Fruit fly (Drosophila melanogaster): ENCODE measurements around the gene Pk34A.

dm6 chr2L:13206077-13206668 lies 47.6 kb downstream of the Pk34A start:
- no peak for TF ChIP-seq Clk (GFP tag; optimal IDR thresholded peaks at IDR 0.05)
- TF ChIP-seq CG14711 (tag; optimal IDR thresholded peaks at IDR 0.05) = peak; percentile 43
- TF ChIP-seq kay (GFP tag; ENCODE audit: borderline replicate concordance) = no peak
- peak; percentile 22 for TF ChIP-seq CG11617 (GFP tag; optimal IDR thresholded peaks at IDR 0.05)
- TF ChIP-seq Mnt (GFP tag; optimal IDR thresholded peaks at IDR 0.05) = peak; percentile 63
- no peak for TF ChIP-seq ovo (GFP tag; optimal IDR thresholded peaks at IDR 0.05)
- TF ChIP-seq CG7045 (GFP tag; optimal IDR thresholded peaks at IDR 0.05) = peak; percentile 79
- TF ChIP-seq cic (GFP tag; optimal IDR thresholded peaks at IDR 0.05) = peak; percentile 99
